Fruit fly (Drosophila melanogaster): Measurements from ENCODE around the gene CG11353.

DNA sequence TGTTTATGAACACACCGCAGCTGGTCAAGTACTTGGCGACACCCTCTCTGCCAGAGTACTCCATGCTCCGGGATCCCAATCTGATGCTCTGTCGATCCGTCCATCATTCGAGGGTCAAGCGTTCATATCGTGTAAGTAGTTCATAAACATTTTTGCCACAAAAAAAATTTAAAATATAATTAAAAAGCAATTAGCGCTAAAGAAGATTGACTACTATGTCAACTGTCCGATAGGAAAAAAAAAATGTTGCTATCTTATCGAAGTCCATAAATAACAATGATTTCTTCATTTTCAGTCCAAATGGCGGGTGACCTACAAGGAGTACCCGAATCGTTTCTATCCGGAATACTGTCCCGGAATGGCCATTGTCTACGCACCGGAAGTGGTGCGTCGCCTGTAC is 18.8 kb downstream of the CG11353 start:
- TF ChIP-seq gl (tag; optimal IDR thresholded peaks at IDR 0.05) = no peak
- TF ChIP-seq rn (GFP tag; IDR thresholded peaks at IDR 0.05) = no peak
- TF ChIP-seq CG14655 (GFP tag; optimal IDR thresholded peaks at IDR 0.05) = no peak
- no peak for TF ChIP-seq CG32121 (GFP tag; IDR thresholded peaks at IDR 0.05)
